Fruit fly (Drosophila melanogaster): ENCODE data around the gene CNPYb.
A peak's percentile ranks its signal among the peaks of the same experiment; 100 is the strongest.

CNPYb gene

dm6 chr3L:19087369-19088275 lies 8.4 kb downstream of the CNPYb start:
- no peak for TF ChIP-seq CG17801 (GFP tag; optimal IDR thresholded peaks at IDR 0.05; ENCODE audit: partially characterized antibody)

- peak; percentile 91 for TF ChIP-seq CG17801 (GFP tag; optimal IDR thresholded peaks at IDR 0.05; ENCODE audit: partially characterized antibody)
These were observed 9.4 kb downstream of the CNPYb start, which contains the start of gene Mkp3 for dm6 chr3L:19086364-19087200. TSS of gene Mkp3 (minus strand) at chr3L:19086426.

- TF ChIP-seq CG17801 (GFP tag; optimal IDR thresholded peaks at IDR 0.05; ENCODE audit: partially characterized antibody) = no peak
These were observed 10.2 kb downstream of the CNPYb start for dm6 chr3L:19085688-19086363.

dm6 chr3L:19083126-19083525 lies 12.9 kb downstream of the CNPYb start:
- no peak for TF ChIP-seq CG17801 (GFP tag; optimal IDR thresholded peaks at IDR 0.05; ENCODE audit: partially characterized antibody)

dm6 chr3L:19080926-19081700 lies 14.9 kb downstream of the CNPYb start:
- no peak for TF ChIP-seq CG17801 (GFP tag; optimal IDR thresholded peaks at IDR 0.05; ENCODE audit: partially characterized antibody)

dm6 chr3L:19079798-19080691 lies 16.0 kb downstream of the CNPYb start:
- peak; percentile 14 for TF ChIP-seq CG17801 (GFP tag; optimal IDR thresholded peaks at IDR 0.05; ENCODE audit: partially characterized antibody)

- TF ChIP-seq CG17801 (GFP tag; optimal IDR thresholded peaks at IDR 0.05; ENCODE audit: partially characterized antibody) = no peak
These were observed 16.9 kb downstream of the CNPYb start for dm6 chr3L:19079067-19079466.

- no peak for TF ChIP-seq CG17801 (GFP tag; optimal IDR thresholded peaks at IDR 0.05; ENCODE audit: partially characterized antibody)
These were observed 17.6 kb downstream of the CNPYb start for dm6 chr3L:19078444-19078843.

- no peak for TF ChIP-seq CG17801 (GFP tag; optimal IDR thresholded peaks at IDR 0.05; ENCODE audit: partially characterized antibody)
These were observed 20.0 kb downstream of the CNPYb start for dm6 chr3L:19075976-19076375.

dm6 chr3L:19074673-19075402 lies 21.2 kb downstream of the CNPYb start:
- no peak for TF ChIP-seq CG17801 (GFP tag; optimal IDR thresholded peaks at IDR 0.05; ENCODE audit: partially characterized antibody)

dm6 chr3L:19073909-19074239 lies 22.1 kb downstream of the CNPYb start:
- TF ChIP-seq CG17801 (GFP tag; optimal IDR thresholded peaks at IDR 0.05; ENCODE audit: partially characterized antibody) = no peak

dm6 chr3L:19073029-19073908 lies 22.7 kb downstream of the CNPYb start:
- no peak for TF ChIP-seq CG17801 (GFP tag; optimal IDR thresholded peaks at IDR 0.05; ENCODE audit: partially characterized antibody)

Measured in ovary, adult (tissue).